Worm (Caenorhabditis elegans) whole organism, L2 larva: ENCODE data around the gene nlp-14.

ENCODE experiments used
- C34F6.9 ChIP-seq: fragments of 150-350 bp; optimal IDR thresholded peaks from 2 replicates; lab custom pipeline; 2014; ENCODE audit warnings: missing biosample characterization, missing genetic modification characterization
- F13H6.1 ChIP-seq: sonication (generic microtip); optimal IDR thresholded peaks from 2 replicates; lab custom pipeline; 2016; ENCODE audit warnings: missing genetic modification characterization, missing compliant biosample characterization
- R02D3.7 ChIP-seq: fragments of 150-350 bp; optimal IDR thresholded peaks from 2 replicates; lab custom pipeline; 2014; ENCODE audit warnings: missing biosample characterization, missing genetic modification characterization
- Y55F3AM.14 ChIP-seq: fragments of 200-800 bp; sonication (Bioruptor generic); optimal IDR thresholded peaks from 2 replicates; lab custom pipeline; 2018; ENCODE audit warnings: mild to moderate bottlenecking, missing genetic modification characterization, missing compliant biosample characterization
- alr-1 ChIP-seq: fragments of 150-350 bp; optimal IDR thresholded peaks from 2 replicates; lab custom pipeline; 2014; ENCODE audit warnings: missing biosample characterization, missing genetic modification characterization
- aly-2 ChIP-seq: fragments of 150-350 bp; optimal IDR thresholded peaks from 2 replicates; lab custom pipeline; 2014; ENCODE audit warnings: missing biosample characterization, missing genetic modification characterization
- ama-1 ChIP-seq: fragments of 150-350 bp; optimal IDR thresholded peaks from 2 replicates; lab custom pipeline; 2018; ENCODE audit warnings: inconsistent platforms
- blmp-1 ChIP-seq: sonication (generic microtip); optimal IDR thresholded peaks from 2 replicates; lab custom pipeline; 2017; ENCODE audit warnings: missing genetic modification characterization, mild to moderate bottlenecking, missing compliant biosample characterization, antibody characterized with exemption, moderate library complexity; ENCODE audit not compliant: insufficient read depth
- ceh-82 ChIP-seq: fragments of 150-350 bp; optimal IDR thresholded peaks from 2 replicates; lab custom pipeline; 2014; ENCODE audit warnings: missing biosample characterization, missing genetic modification characterization
- dmd-4 ChIP-seq: sonication (generic microtip); optimal IDR thresholded peaks from 2 replicates; lab custom pipeline; 2017; ENCODE audit warnings: missing biosample characterization, missing genetic modification characterization
- elt-1 ChIP-seq: fragments of 150-350 bp; optimal IDR thresholded peaks from 2 replicates; lab custom pipeline; 2014; ENCODE audit warnings: missing biosample characterization, missing genetic modification characterization
- gmeb-1 ChIP-seq: fragments of 150-350 bp; optimal IDR thresholded peaks from 2 replicates; lab custom pipeline; 2014; ENCODE audit warnings: missing biosample characterization, missing genetic modification characterization
- lin-39 ChIP-seq: fragments of 150-350 bp; optimal IDR thresholded peaks from 2 replicates; lab custom pipeline; 2014; ENCODE audit warnings: missing biosample characterization, missing genetic modification reagents, missing genetic modification characterization
- lsy-2 ChIP-seq, 2 experiments: fragments of 150-350 bp in 1 of 2; sonication (generic microtip) in 1 of 2; optimal IDR thresholded peaks; 2 replicates each; lab custom pipeline; 2014 to 2017; ENCODE audit warnings: missing biosample characterization in 2 of 2, missing genetic modification characterization in 2 of 2
- mab-5 ChIP-seq: fragments of 150-350 bp; optimal IDR thresholded peaks from 2 replicates; lab custom pipeline; 2014; ENCODE audit warnings: missing biosample characterization, missing genetic modification characterization
- mdl-1 ChIP-seq, 2 experiments: fragments of 150-350 bp in 1 of 2; sonication (generic microtip) in 1 of 2; optimal IDR thresholded peaks; 2 replicates each; lab custom pipeline; 2017; ENCODE audit warnings: missing biosample characterization in 2 of 2, missing genetic modification characterization in 2 of 2
- nhr-11 ChIP-seq: fragments of 150-350 bp; optimal IDR thresholded peaks from 2 replicates; lab custom pipeline; 2014; ENCODE audit warnings: missing biosample characterization, missing genetic modification characterization
- nhr-21 ChIP-seq: fragments of 150-350 bp; optimal IDR thresholded peaks from 2 replicates; lab custom pipeline; 2014; ENCODE audit warnings: missing biosample characterization, missing genetic modification characterization
- nhr-237 ChIP-seq: fragments of 150-350 bp; optimal IDR thresholded peaks from 2 replicates; lab custom pipeline; 2014; ENCODE audit warnings: missing biosample characterization, missing genetic modification characterization
- nhr-25 ChIP-seq: fragments of 150-350 bp; sonication (generic microtip); optimal IDR thresholded peaks from 3 replicates; lab custom pipeline; 2014; ENCODE audit warnings: missing biosample characterization, missing genetic modification characterization
- nhr-6 ChIP-seq: fragments of 150-350 bp; optimal IDR thresholded peaks from 2 replicates; lab custom pipeline; 2014; ENCODE audit warnings: missing biosample characterization, missing genetic modification characterization
- nhr-77 ChIP-seq: fragments of 150-350 bp; optimal IDR thresholded peaks from 2 replicates; lab custom pipeline; 2014; ENCODE audit warnings: missing biosample characterization, missing genetic modification characterization
- peb-1 ChIP-seq: fragments of 150-350 bp; optimal IDR thresholded peaks from 2 replicates; lab custom pipeline; 2014; ENCODE audit warnings: missing biosample characterization, missing genetic modification characterization
- sem-4 ChIP-seq: fragments of 150-350 bp; optimal IDR thresholded peaks from 2 replicates; lab custom pipeline; 2014; ENCODE audit warnings: missing biosample characterization, missing genetic modification reagents, missing genetic modification characterization
- skn-1 ChIP-seq: sonication (generic microtip); optimal IDR thresholded peaks from 2 replicates; lab custom pipeline; 2017; ENCODE audit warnings: missing biosample characterization, missing genetic modification characterization
- sma-9 ChIP-seq, 2 experiments: fragments of 150-350 bp in 1 of 2; sonication (generic microtip) in 1 of 2; optimal IDR thresholded peaks; 2 replicates each; lab custom pipeline; 2014 to 2016; ENCODE audit warnings: missing genetic modification characterization in 2 of 2, mild to moderate bottlenecking in 1 of 2, missing biosample characterization in 1 of 2, missing compliant biosample characterization in 1 of 2, missing genetic modification reagents in 1 of 2, moderate library complexity in 1 of 2
- snpc-4 ChIP-seq: fragments of 150-350 bp; optimal IDR thresholded peaks from 2 replicates; lab custom pipeline; 2014; ENCODE audit warnings: missing biosample characterization, missing genetic modification characterization
- unc-55 ChIP-seq: fragments of 150-350 bp; sonication (generic microtip); optimal IDR thresholded peaks from 3 replicates; lab custom pipeline; 2014; ENCODE audit warnings: missing biosample characterization, missing genetic modification reagents, missing genetic modification characterization
- unc-62 ChIP-seq: fragments of 150-350 bp; optimal IDR thresholded peaks from 2 replicates; lab custom pipeline; 2014; ENCODE audit warnings: missing biosample characterization, missing genetic modification reagents, missing genetic modification characterization
- ztf-1 ChIP-seq: fragments of 200-800 bp; sonication (Bioruptor generic); conservative IDR thresholded peaks from 2 replicates; pipeline ENCODE4 v1.3.6; 2022; ENCODE audit warnings: missing genetic modification characterization, missing compliant biosample characterization
- ztf-11 ChIP-seq: sonication (generic microtip); optimal IDR thresholded peaks from 2 replicates; lab custom pipeline; 2017; ENCODE audit warnings: missing biosample characterization, missing genetic modification characterization
- ztf-4 ChIP-seq: fragments of 150-350 bp; optimal IDR thresholded peaks from 2 replicates; lab custom pipeline; 2014; ENCODE audit warnings: missing biosample characterization, missing genetic modification characterization

nlp-14 gene

ce11 chrX:8953011-8953410 lies 33.8 kb upstream of the nlp-14 start:
- no peak for TF ChIP-seq sma-9 (GFP tag; optimal IDR thresholded peaks at IDR 0.05; lab: Kevin White, UChicago)
- TF ChIP-seq sma-9 (tag; optimal IDR thresholded peaks at IDR 0.05; lab: Kevin White, UChicago): no peak
- TF ChIP-seq blmp-1: no peak
- TF ChIP-seq ama-1 (lab: Kevin White, UChicago): no peak
- no peak for TF ChIP-seq mdl-1 (tag; optimal IDR thresholded peaks at IDR 0.05; lab: Kevin White, UChicago)
- no peak for TF ChIP-seq dmd-4 (tag; lab: Kevin White, UChicago)
- no peak for TF ChIP-seq unc-62 (GFP tag; lab: Kevin White, UChicago)
- no peak for TF ChIP-seq lsy-2 (tag; optimal IDR thresholded peaks at IDR 0.05; lab: Kevin White, UChicago)

ce11 chrX:8952007-8952406 lies 32.8 kb upstream of the nlp-14 start:
- TF ChIP-seq ztf-11 (tag; lab: Kevin White, UChicago) (no peak), lsy-2 (tag; optimal IDR thresholded peaks at IDR 0.05; lab: Kevin White, UChicago) (peak in 1 of 2 experiments; percentile 15), ztf-1 (GFP tag; lab: Robert Waterston, UW) (no peak), skn-1 (tag; lab: Kevin White, UChicago) (no peak), alr-1 (tag; lab: Kevin White, UChicago) (no peak), snpc-4 (peak; percentile 8), mdl-1 (tag; optimal IDR thresholded peaks at IDR 0.05; lab: Kevin White, UChicago) (no peak), unc-55 (peak; percentile 47), Y55F3AM.14 (GFP tag; lab: Kevin White, UChicago) (peak; percentile 18), F13H6.1 (tag; lab: Kevin White, UChicago) (peak; percentile 6), C34F6.9 (tag; lab: Kevin White, UChicago) (no peak), nhr-77 (tag; lab: Kevin White, UChicago) (no peak), peb-1 (no peak)

ce11 chrX:8950507-8951028 lies 31.3 kb upstream of the nlp-14 start, which contains the start of gene trk-1:
trk-1 (minus strand) TSS chrX:8950978.
- TF ChIP-seq nhr-77 (tag; lab: Kevin White, UChicago) (no peak), snpc-4 (no peak), nhr-21 (tag; lab: Kevin White, UChicago) (no peak), sma-9 (GFP tag; optimal IDR thresholded peaks at IDR 0.05; lab: Kevin White, UChicago) (no peak), sma-9 (tag; optimal IDR thresholded peaks at IDR 0.05; lab: Kevin White, UChicago) (no peak), nhr-25 (tag; lab: Kevin White, UChicago) (no peak), mab-5 (tag; lab: Kevin White, UChicago) (no peak), elt-1 (tag; lab: Kevin White, UChicago) (no peak), F13H6.1 (tag; lab: Kevin White, UChicago) (no peak), R02D3.7 (no peak), unc-55 (no peak), C34F6.9 (tag; lab: Kevin White, UChicago) (no peak), aly-2 (tag; lab: Kevin White, UChicago) (no peak), gmeb-1 (tag; lab: Kevin White, UChicago) (no peak), lsy-2 (tag; optimal IDR thresholded peaks at IDR 0.05; lab: Kevin White, UChicago) (no peak), blmp-1 (no peak)

- TF ChIP-seq ztf-4: no peak
- TF ChIP-seq mab-5 (tag; lab: Kevin White, UChicago): no peak
- TF ChIP-seq F13H6.1 (tag; lab: Kevin White, UChicago): no peak
- no peak for TF ChIP-seq alr-1 (tag; lab: Kevin White, UChicago)
- no peak for TF ChIP-seq dmd-4 (tag; lab: Kevin White, UChicago)
- TF ChIP-seq nhr-237 (tag; lab: Kevin White, UChicago): no peak
- TF ChIP-seq nhr-25 (tag; lab: Kevin White, UChicago): no peak
- TF ChIP-seq ceh-82 (tag; lab: Kevin White, UChicago): no peak
- no peak for TF ChIP-seq nhr-11 (tag; lab: Kevin White, UChicago)
- TF ChIP-seq sem-4: no peak
- no peak for TF ChIP-seq nhr-6 (tag; lab: Kevin White, UChicago)
Observed at ce11 chrX:8945011-8945410, 25.8 kb upstream of the nlp-14 start.

- peak; percentile 22 for TF ChIP-seq sma-9 (GFP tag; optimal IDR thresholded peaks at IDR 0.05; lab: Kevin White, UChicago)
- no peak for TF ChIP-seq sma-9 (tag; optimal IDR thresholded peaks at IDR 0.05; lab: Kevin White, UChicago)
- peak; percentile 23 for TF ChIP-seq gmeb-1 (tag; lab: Kevin White, UChicago)
- no peak for TF ChIP-seq lin-39 (tag; lab: Kevin White, UChicago)
- TF ChIP-seq, all 48 proteins: peak for 2
Observed at ce11 chrX:8944078-8944477, 24.9 kb upstream of the nlp-14 start.
